Fruit fly (Drosophila melanogaster): Measurements from ENCODE around the gene CG15715.
A peak's percentile ranks its signal among the peaks of the same experiment; 100 is the strongest.

Gene CG15715

dm6 chr3L:15832146-15832545 lies 5.1 kb downstream of the CG15715 start, which contains the start of gene CG12713 (continued):
- TF ChIP-seq CG1024 (GFP tag; IDR thresholded peaks at IDR 0.05) (no peak), run (tag; optimal IDR thresholded peaks at IDR 0.05) (no peak), CG7271 (tag; optimal IDR thresholded peaks at IDR 0.05) (no peak), bab2 (GFP tag; optimal IDR thresholded peaks at IDR 0.05) (peak; percentile 3), Ravus (GFP tag; IDR thresholded peaks at IDR 0.05) (no peak), sob (GFP tag; IDR thresholded peaks at IDR 0.05) (no peak), peb (GFP tag; IDR thresholded peaks at IDR 0.05) (no peak), grn (GFP tag; optimal IDR thresholded peaks at IDR 0.05) (no peak), CG16863 (GFP tag; optimal IDR thresholded peaks at IDR 0.05) (no peak), CG3838 (GFP tag; optimal IDR thresholded peaks at IDR 0.05) (no peak), CG17385 (GFP tag; optimal IDR thresholded peaks at IDR 0.05) (no peak), oc (tag; optimal IDR thresholded peaks at IDR 0.05) (no peak), pros (GFP tag; optimal IDR thresholded peaks at IDR 0.05) (no peak), nau (GFP tag; optimal IDR thresholded peaks at IDR 0.05) (no peak), CG4360 (GFP tag; IDR thresholded peaks at IDR 0.05) (no peak), CG6254 (GFP tag; optimal IDR thresholded peaks at IDR 0.05) (no peak), hb (GFP tag; IDR thresholded peaks at IDR 0.05; ENCODE audit: partially characterized antibody) (peak; percentile 84), dati (GFP tag; IDR thresholded peaks at IDR 0.05) (no peak), CG1647 (GFP tag; optimal IDR thresholded peaks at IDR 0.05) (no peak), CG12155 (GFP tag; optimal IDR thresholded peaks at IDR 0.05) (no peak), Lpt (GFP tag; optimal IDR thresholded peaks at IDR 0.05) (no peak), Xrp1 (GFP tag; IDR thresholded peaks at IDR 0.05) (no peak), org-1 (GFP tag; optimal IDR thresholded peaks at IDR 0.05) (no peak), CG1529 (GFP tag; optimal IDR thresholded peaks at IDR 0.05) (no peak)

DNA sequence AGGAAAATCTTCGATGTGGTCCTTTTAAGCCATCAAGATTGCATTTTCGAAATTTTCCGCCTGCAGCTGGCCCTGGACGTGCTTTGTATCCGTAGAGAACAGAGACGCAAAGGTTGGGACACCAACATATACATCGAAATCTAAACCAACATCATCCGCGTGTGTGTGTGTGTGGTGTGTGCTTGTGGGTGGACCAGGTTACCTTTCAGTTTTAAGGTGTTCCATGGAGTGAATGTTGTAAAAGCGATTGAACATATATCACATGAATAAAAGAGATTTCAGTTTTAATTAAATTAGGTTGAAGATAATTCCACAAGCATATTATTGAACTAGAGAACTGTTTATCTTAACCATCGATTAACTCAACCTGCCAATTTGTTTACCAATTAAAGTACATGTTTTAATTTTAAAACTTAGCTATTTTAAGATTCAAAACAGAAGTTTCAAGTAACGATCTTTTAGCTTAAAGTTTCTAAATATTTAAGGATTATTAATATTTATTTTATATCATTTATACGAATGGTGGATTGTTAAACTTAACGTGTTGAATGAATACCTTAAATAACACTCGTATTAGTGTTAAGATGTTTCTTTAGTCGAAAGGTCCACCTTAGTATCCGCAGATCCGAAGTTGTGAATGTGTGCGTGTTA lies 10.2 kb downstream of the CG15715 start:
- no peak for TF ChIP-seq abd-A (tag; optimal IDR thresholded peaks at IDR 0.05)
- TF ChIP-seq tap (tag; optimal IDR thresholded peaks at IDR 0.05), result peak; percentile 69
- no peak for TF ChIP-seq gt (GFP tag; IDR thresholded peaks at IDR 0.05)
- peak; percentile 57; the same call in 2 of the 4 replicates for TF ChIP-seq Gug (GFP tag; IDR thresholded peaks at IDR 0.05)
- peak; percentile 58 for TF ChIP-seq CrebB (tag; optimal IDR thresholded peaks at IDR 0.05)
- TF ChIP-seq CG10267 (tag; optimal IDR thresholded peaks at IDR 0.05), result peak; percentile 66
- TF ChIP-seq Blimp-1 (GFP tag; optimal IDR thresholded peaks at IDR 0.05), result peak; percentile 71
- TF ChIP-seq tin (GFP tag; optimal IDR thresholded peaks at IDR 0.05), result peak; percentile 55
- TF ChIP-seq CG9932 (GFP tag; IDR thresholded peaks at IDR 0.05), result no peak; the same call in none of the 2 replicates
- peak; percentile 59 for TF ChIP-seq CG4424 (GFP tag; optimal IDR thresholded peaks at IDR 0.05)
- TF ChIP-seq pfk (GFP tag; optimal IDR thresholded peaks at IDR 0.05), result no peak
- no peak for TF ChIP-seq CG4360 (GFP tag; IDR thresholded peaks at IDR 0.05)
- no peak for TF ChIP-seq ham (GFP tag; IDR thresholded peaks at IDR 0.05)
- TF ChIP-seq Myb (GFP tag; optimal IDR thresholded peaks at IDR 0.05), result peak; percentile 45
- TF ChIP-seq E2f1 (GFP tag; IDR thresholded peaks at IDR 0.05), result 0 out of 2 replicates have a peak, but pooled peaks have one; percentile 27
- peak; percentile 64 for TF ChIP-seq ERR (GFP tag; optimal IDR thresholded peaks at IDR 0.05)
- TF ChIP-seq CG11696 (GFP tag; IDR thresholded peaks at IDR 0.05), result peak; percentile 55
- no peak for TF ChIP-seq Dfd (GFP tag; optimal IDR thresholded peaks at IDR 0.05)
- no peak for TF ChIP-seq pnt (GFP tag; optimal IDR thresholded peaks at IDR 0.05)
- TF ChIP-seq Awh (GFP tag; IDR thresholded peaks at IDR 0.05), result 0 out of 2 replicates have a peak, but pooled peaks have one; percentile 14
- TF ChIP-seq dpn (GFP tag; optimal IDR thresholded peaks at IDR 0.05), result peak; percentile 35 to 65
- TF ChIP-seq CG14667 (GFP tag; IDR thresholded peaks at IDR 0.05), result 0 out of 2 replicates have a peak, but pooled peaks have one; percentile 18
- TF ChIP-seq CG9437 (GFP tag; optimal IDR thresholded peaks at IDR 0.05), result peak; percentile 29
- peak; percentile 80 for TF ChIP-seq Ets65A (GFP tag)
- TF ChIP-seq CG2129 (GFP tag; IDR thresholded peaks at IDR 0.05; ENCODE audit: partially characterized antibody), result no peak; the same call in 1 of the 2 replicates
- no peak for TF ChIP-seq CG2116 (GFP tag; optimal IDR thresholded peaks at IDR 0.05)
- TF ChIP-seq kay (GFP tag; optimal IDR thresholded peaks at IDR 0.05), result peak; percentile 23
- no peak for TF ChIP-seq CG9797 (GFP tag; optimal IDR thresholded peaks at IDR 0.05)

Data from whole organism, embryonic.